Worm (Caenorhabditis elegans): ENCODE data around the gene B0035.15.

Gene B0035.15

DNA sequence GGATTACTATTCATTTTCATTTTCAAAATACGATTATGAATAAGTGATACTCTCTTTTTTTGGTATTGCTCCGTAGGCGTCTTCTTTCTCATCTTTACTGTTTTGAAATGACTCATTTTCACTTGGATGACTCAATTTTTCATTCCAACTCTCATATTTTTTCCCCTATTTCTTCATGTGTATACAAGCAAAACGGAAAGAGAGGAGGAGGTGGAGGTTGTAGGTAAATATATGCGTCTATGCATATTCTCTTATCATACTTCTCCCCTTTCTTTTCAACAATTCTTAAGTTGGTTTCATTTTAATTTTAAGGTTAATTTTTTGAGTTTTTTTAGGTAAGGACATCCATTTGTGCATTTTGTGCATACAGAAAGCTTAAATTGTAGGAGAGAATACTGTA lies 11.9 kb downstream of the B0035.15 start:
- no peak for TF ChIP-seq ceh-6 (GFP tag; optimal IDR thresholded peaks at IDR 0.05)

DNA sequence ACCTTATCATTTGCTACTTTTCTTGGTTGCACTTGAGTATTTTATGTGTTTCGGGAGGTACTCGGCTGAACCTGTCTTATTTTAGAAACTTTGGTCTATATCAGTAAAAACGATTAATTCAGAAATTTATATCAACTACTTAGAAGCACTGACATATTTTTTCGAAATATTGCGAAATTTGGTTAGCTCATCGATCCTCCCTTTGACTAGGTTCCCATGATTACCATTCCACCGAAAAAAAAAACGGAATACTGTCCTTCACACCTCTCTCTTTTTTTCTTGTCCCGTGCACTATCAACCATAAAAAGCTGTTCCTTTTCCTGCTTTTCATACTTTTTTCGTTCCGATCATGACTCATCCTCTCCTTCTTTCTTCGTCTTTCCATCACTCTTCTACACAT lies 12.8 kb downstream of the B0035.15 start:
- TF ChIP-seq ceh-48 (tag; optimal IDR thresholded peaks at IDR 0.05) (no peak), zip-5 (tag; optimal IDR thresholded peaks at IDR 0.05) (no peak), C08G9.2 (tag; optimal IDR thresholded peaks at IDR 0.05) (no peak), ttx-3 (tag; optimal IDR thresholded peaks at IDR 0.05) (no peak), pha-2 (tag; optimal IDR thresholded peaks at IDR 0.05) (no peak), unc-55 (GFP tag; optimal IDR thresholded peaks at IDR 0.05) (no peak), fax-1 (tag; optimal IDR thresholded peaks at IDR 0.05) (no peak), fkh-6 (tag; optimal IDR thresholded peaks at IDR 0.05) (no peak), ceh-6 (GFP tag; optimal IDR thresholded peaks at IDR 0.05) (no peak), eyg-1 (tag; optimal IDR thresholded peaks at IDR 0.05) (no peak), ref-2 (tag; optimal IDR thresholded peaks at IDR 0.05) (no peak)

DNA sequence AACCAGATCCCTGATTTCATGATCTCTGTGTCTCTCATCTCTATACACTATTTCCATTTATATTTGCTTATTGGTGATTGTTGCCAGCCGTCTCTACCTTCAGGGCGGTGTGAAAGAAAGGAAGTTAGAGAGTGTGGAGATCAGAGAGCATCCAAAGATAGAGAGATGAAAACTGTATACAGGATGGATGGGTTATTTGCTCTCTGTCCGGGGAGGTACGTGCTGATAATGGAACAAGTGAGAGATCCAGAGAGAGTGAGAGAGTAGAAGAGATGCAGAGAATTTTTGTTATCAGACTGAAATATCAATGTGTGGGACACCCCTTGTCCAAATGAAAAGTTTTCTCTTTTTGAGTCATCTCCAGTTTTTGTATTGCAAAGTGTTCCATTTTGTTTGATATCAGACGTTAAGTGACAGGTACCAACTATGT lies 13.9 kb downstream of the B0035.15 start:
- TF ChIP-seq dve-1 (tag; optimal IDR thresholded peaks at IDR 0.05) (peak; percentile 63), fkh-6 (tag; optimal IDR thresholded peaks at IDR 0.05) (no peak), unc-86 (tag; optimal IDR thresholded peaks at IDR 0.05) (no peak), elt-2 (tag; optimal IDR thresholded peaks at IDR 0.05) (peak; percentile 77), pat-9 (tag; optimal IDR thresholded peaks at IDR 0.05) (no peak)

DNA sequence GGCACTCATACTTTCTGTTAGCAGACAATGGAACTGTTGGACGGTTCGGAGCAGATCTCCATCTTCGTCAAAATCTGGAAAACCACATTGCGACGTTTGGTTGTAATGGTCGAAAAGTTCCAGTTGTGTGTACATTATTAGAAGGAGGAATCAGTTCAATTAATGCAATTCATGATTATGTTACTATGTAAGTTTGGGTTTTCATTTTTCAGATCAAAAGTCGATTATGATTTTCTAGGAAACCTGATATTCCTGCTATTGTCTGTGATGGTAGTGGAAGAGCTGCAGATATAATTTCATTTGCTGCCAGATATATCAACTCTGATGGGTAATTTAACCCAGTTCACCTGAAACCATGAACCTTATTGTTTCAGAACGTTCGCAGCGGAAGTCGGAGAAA lies 22.0 kb downstream of the B0035.15 start:
- TF ChIP-seq hlh-6 (tag; optimal IDR thresholded peaks at IDR 0.05), result no peak
- no peak for TF ChIP-seq sox-4 (tag; optimal IDR thresholded peaks at IDR 0.05)

DNA sequence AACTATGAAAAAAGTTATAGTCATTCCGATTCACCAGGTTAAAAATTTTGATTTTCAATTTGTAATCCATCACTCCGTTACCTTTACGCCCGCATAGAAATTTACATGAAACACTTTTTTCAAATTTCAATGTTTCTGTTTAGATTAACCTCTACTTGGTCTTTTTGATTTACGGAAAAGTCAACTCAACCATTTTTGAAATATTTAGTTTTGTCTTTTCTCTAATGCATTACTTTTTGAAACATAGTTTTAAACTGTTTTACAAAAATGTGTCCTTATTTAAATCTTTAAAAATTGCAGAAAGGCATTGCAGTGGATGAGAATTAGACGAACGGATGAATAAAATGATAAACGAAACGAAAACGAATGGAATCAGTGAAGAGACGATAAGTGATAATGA lies 24.9 kb downstream of the B0035.15 start, which contains the start of gene gtl-2:
gtl-2 (plus strand) TSS at position 301 of the 400 bp plus-strand sequence.
- TF ChIP-seq syd-9 (tag; optimal IDR thresholded peaks at IDR 0.05), result no peak

DNA sequence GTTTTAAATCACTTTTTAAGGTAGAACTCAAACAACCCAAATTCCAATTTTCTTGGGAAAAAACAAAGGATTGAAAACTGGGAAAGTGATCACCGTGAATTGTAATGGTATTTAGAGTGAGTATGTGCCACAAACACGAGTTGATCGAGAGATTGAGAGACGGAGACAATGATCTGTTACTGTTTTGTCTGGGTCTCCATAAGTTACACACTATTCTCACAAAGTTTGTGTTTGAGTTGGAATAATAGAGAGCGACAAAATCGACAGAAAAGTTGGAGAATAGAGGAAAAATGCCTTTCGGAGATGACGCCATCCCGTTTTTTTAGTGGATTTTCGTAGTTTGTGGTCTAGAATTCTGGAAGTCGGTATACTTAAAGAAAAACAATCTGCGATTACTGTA lies 26.8 kb downstream of the B0035.15 start, which contains the start of gene nhr-7:
nhr-7 (minus strand) TSS at position 101 of the 400 bp plus-strand sequence.
- TF ChIP-seq fkh-10 (GFP tag; optimal IDR thresholded peaks at IDR 0.05) (no peak), Y22D7AL.16 (tag; optimal IDR thresholded peaks at IDR 0.05) (no peak), ceh-6 (GFP tag; optimal IDR thresholded peaks at IDR 0.05) (no peak), hlh-13 (GFP tag; optimal IDR thresholded peaks at IDR 0.05) (no peak), ztf-16 (tag; optimal IDR thresholded peaks at IDR 0.05) (no peak), K02D7.2 (tag; optimal IDR thresholded peaks at IDR 0.05) (no peak), K09A11.1 (tag; optimal IDR thresholded peaks at IDR 0.05; ENCODE audit: insufficient read depth) (no peak), lin-11 (tag; optimal IDR thresholded peaks at IDR 0.05) (no peak), ceh-24 (tag; optimal IDR thresholded peaks at IDR 0.05) (no peak), ceh-31 (tag; optimal IDR thresholded peaks at IDR 0.05) (no peak)

DNA sequence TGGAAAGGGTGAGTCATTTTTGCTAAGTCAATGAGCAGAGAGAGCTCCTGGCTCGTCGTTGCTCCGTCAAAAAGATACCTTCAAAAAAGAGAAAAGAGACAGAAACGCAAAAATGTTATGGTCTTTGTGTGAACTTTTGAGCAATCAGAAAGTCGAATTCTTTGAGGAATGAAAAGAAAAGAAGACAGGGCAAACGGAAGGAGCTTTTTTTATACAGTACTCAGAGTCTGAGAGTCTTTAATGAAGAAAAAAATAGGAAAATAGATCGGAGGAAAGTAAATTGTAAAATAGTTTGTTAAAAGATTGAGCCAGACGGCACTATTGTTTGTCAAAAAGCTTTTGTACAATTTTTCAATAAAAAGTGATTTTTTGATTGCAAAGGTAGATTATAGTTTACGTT lies 28.6 kb downstream of the B0035.15 start:
- TF ChIP-seq pha-4 (tag; optimal IDR thresholded peaks at IDR 0.05) (no peak), ceh-31 (tag; optimal IDR thresholded peaks at IDR 0.05) (no peak), nhr-11 (tag; optimal IDR thresholded peaks at IDR 0.05) (no peak), unc-3 (GFP tag; conservative IDR thresholded peaks at IDR 0.05) (no peak), unc-3 (tag; optimal IDR thresholded peaks at IDR 0.05) (no peak), Y22D7AL.16 (tag; optimal IDR thresholded peaks at IDR 0.05) (no peak), K02D7.2 (tag; optimal IDR thresholded peaks at IDR 0.05) (no peak), hlh-8 (tag; optimal IDR thresholded peaks at IDR 0.05) (no peak), sdc-2 (tag; optimal IDR thresholded peaks at IDR 0.05) (no peak), tbx-2 (tag; optimal IDR thresholded peaks at IDR 0.05) (no peak), hlh-13 (GFP tag; optimal IDR thresholded peaks at IDR 0.05) (no peak), ceh-30 (tag; optimal IDR thresholded peaks at IDR 0.05) (no peak), npax-4 (tag; optimal IDR thresholded peaks at IDR 0.05) (no peak)
